Worm (Caenorhabditis elegans): Measurements from ENCODE around the gene cam-1.

DNA sequence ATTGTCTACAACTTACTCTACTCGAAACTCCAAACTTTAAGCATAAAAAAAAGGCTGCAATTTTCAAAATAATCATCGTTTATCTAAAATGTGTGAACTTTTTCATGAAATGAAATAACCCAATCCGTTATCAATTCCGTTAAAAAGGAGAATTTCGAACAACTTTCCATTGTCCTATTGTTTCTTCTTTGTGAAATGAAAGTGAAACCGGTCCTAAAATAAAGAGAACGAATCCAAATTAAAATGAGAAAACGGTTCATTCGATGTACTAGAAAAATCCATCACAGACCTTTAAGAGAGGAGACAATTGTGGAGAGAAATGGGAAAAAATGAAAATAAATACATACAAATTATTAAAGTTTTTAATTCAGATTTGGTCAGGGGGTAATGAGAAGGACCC, 14.4 kb downstream of the cam-1 start, which contains the start of gene C01G6.9:
- no peak for TF ChIP-seq ekl-4 (GFP tag; IDR thresholded peaks at IDR 0.05)
- no peak for TF ChIP-seq F52B5.7 (tag; optimal IDR thresholded peaks at IDR 0.05)
- no peak for TF ChIP-seq D2030.7 (GFP tag; IDR thresholded peaks at IDR 0.05)
- TF ChIP-seq rec-8 (tag; optimal IDR thresholded peaks at IDR 0.05): no peak
- TF ChIP-seq snpc-4 (GFP tag; optimal IDR thresholded peaks at IDR 0.05): no peak
- TF ChIP-seq snpc-4 (tag; optimal IDR thresholded peaks at IDR 0.05): no peak
- no peak for TF ChIP-seq unc-130 (GFP tag; optimal IDR thresholded peaks at IDR 0.05)
- TF ChIP-seq mel-28 (tag; optimal IDR thresholded peaks at IDR 0.05; ENCODE audit: borderline replicate concordance): no peak
- no peak for TF ChIP-seq K11D2.4 (GFP tag; IDR thresholded peaks at IDR 0.05)

All from whole organism, young adult.